Worm (Caenorhabditis elegans) whole organism, dauer: ENCODE results near the gene lips-3.

ENCODE experiments used
- unc-62 ChIP-seq: sonication (generic microtip); optimal IDR thresholded peaks from 2 replicates; lab custom pipeline; 2017; ENCODE audit warnings: missing biosample characterization, missing genetic modification reagents, missing genetic modification characterization

lips-3 gene

DNA sequence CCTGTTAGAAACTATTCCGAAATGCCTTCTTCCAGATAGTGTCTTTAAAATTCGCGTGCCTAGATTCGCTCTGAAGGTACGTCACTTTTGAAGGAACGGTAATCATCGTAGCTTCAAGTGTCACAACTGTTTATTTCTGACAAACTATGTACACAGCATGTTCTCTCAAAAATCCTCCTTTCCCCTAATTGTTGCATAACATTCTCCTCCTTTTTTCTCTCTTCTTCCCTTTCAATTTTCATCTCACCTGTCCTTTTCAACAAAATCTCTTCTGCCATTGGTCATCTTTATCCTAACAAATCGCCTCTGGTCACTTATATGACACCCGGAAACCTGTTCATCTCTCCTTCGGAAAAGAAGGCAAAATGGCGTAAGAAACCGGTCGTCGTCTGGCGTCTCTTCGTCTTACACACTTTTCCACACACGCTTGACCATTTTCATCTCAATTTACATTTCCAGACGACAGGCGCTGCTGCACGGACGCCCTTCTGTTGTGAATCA, at the start of gene lips-3:
TSS of gene lips-3 (plus strand) at position 458 of the 501 bp plus-strand sequence.
- no peak for TF ChIP-seq unc-62 (GFP tag; lab: Kevin White, UChicago)

DNA sequence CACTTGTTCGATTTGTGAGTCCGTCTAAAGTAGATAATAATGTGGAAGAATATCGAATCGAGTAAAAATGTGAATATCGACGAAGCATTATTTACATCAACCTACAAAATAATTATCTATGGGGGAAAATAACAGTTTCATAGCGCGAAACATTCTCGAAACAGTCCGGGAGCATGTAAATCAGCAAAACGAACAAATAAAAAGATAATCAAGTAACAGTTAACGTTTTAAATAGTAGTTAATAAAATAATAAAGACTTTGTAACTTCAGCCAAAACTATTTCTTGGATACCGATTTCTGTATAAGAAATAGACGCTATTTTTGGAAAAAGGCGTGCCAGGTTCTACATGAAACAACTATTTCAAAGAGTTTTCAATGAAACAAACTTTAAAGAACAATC, 48.3 kb upstream of the lips-3 start, which contains the start of gene mlcd-1:
TSS of gene mlcd-1 (minus strand) at position 101 of the 400 bp plus-strand sequence.
- no peak for TF ChIP-seq unc-62 (GFP tag; lab: Kevin White, UChicago)

DNA sequence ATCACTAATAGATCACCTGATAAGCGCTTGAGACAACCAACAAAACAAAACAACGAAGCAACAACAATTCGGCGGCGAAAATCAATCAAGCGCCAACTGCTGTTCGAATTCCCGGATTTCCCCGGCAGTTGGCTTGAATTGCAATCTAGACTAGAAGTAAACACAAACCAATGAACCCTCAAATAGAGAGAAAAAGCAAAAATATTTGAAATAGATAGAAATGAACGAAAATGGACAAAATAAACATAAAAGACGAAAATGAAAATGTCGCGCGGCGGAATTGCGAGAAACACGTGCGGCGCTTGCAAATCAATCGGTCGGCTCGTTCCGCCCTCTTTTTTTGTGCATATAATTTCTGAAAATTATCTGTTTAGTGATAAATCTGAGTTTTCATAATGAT, 47.9 kb upstream of the lips-3 start, which contains the start of gene idhg-1:
TSS of gene idhg-1 (plus strand) at position 343 of the 400 bp plus-strand sequence.
- no peak for TF ChIP-seq unc-62 (GFP tag; lab: Kevin White, UChicago)

DNA sequence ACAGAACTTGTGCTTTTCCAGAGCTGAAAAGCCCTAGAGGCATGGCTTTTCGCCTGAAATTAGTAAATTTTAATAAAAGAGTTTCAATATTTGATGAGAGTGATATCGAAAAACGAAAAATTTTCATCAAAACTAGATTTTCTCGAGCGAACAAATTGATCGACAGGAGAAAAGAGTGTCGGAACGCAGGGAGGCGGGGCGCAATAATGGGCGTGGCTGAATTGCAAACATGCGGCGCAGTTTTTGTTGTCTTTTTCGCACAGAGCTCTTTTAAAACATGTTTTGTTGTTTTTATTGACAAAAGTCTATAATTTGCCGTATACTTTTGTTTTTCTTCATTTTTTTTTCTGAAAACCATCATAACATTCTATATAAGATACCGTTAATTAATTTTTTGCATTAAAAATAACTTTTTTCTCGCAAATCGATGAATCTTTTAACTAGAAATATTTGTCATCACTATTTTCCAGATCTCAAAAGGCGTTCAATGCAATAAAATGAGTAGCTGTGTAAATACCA, 37.9 kb upstream of the lips-3 start, which contains the start of the genes sel-5 and wdr-48:
TSS of gene sel-5 (minus strand) at position 53 of the 519 bp plus-strand sequence.
TSS of gene wdr-48 (plus strand) at position 469 of the 519 bp plus-strand sequence.
- no peak for TF ChIP-seq unc-62 (GFP tag; lab: Kevin White, UChicago)

DNA sequence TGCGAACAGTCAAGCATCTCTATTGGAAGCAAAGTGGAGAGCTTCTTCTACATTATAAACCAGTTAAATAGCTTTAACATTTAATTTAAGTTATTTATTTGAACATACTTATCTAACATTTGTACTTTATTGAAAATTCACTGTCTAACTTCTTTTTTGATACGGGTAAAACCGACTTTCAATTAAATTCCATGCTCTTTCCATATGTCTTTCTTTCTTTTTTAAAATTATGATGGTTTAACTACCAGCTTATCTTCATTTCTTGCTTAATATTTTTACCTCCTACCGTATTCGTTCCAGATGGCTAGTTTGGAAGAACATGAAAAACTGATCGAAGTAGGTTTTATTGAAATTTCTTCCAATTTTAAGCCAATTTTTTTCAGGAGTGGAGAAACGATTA, 34.8 kb upstream of the lips-3 start, which contains the start of gene F35G12.12:
TSS of gene F35G12.12 (plus strand) at position 301 of the 400 bp plus-strand sequence.
- no peak for TF ChIP-seq unc-62 (GFP tag; lab: Kevin White, UChicago)

DNA sequence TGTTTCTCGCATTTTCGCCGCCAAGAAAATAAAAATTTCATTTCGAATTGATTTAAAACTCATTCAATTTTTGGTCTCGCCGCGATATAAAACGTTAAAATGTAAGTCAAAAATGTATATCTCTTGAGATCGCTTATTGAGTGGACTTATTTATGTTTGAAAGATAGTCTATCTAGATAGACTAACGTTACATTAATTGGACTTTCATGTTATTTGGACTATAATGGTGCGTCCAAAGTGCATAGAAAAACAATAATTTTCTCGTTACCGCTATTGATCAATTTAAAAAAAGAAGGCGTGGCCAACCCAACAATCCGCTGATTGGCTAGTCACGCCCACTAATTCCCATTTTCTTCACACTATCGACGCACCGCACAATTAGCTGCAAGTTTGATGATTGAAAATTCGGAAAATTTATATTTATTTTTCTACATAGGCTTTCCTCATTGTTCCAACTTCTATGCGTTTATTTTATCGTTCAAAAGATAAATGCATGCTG, 32.2 kb upstream of the lips-3 start, which contains the start of gene F35G12.5:
TSS of gene F35G12.5 (plus strand) at position 51 of the 499 bp plus-strand sequence.
- no peak for TF ChIP-seq unc-62 (GFP tag; lab: Kevin White, UChicago)

DNA sequence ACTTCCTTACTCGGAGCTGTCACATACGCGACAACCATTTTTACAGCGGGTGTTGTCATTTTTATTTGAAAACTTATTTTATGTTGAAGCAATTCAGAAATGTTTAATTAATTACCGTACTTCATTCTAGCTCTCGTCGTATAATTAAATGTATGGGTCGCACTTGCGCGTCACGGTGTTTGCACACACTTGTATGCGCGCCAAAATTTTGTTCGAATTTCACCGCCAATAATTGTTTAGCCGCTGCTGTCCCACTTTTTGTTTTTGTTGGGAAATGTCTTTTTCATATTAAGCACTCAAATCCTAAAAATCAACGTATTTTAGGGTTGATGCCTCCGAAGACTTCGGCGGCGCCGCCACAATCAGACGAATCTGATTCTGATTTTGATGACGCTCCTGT, 29.2 kb upstream of the lips-3 start, which contains the start of the genes F35G12.7 and smc-4:
TSS of gene F35G12.7 (minus strand) at position 154 of the 400 bp plus-strand sequence.
TSS of gene smc-4 (plus strand) at position 325 of the 400 bp plus-strand sequence.
- no peak for TF ChIP-seq unc-62 (GFP tag; lab: Kevin White, UChicago)

DNA sequence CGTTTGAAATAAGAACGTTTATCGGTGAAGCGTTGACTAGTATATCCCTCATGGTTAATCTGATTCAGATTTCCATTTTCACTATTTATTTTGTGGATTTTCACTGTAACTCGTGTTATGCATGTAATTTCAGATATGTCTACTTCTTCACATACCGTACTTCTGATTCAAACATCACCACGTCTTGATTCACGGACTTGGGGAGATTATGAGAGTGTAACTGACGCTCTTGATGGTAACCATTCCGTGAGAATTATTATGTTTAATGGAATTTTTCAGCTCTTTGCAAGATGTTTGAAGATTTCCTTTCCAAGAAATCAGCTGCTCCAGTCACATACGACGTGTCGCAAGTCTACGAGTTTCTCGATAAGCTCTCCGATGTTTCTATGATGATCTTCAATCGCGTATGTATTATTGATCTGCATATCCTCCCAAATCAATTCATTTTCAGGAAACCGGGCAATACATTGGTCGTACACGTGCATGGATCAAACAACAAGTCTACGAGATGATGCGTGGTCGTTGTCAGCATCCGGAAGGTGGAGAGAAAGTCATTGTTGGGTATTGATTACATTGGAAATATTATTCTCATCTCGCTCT, 23.1 kb upstream of the lips-3 start, which contains the start of gene erh-2:
TSS of gene erh-2 (plus strand) at position 134 of the 600 bp plus-strand sequence.
- no peak for TF ChIP-seq unc-62 (GFP tag; lab: Kevin White, UChicago)

DNA sequence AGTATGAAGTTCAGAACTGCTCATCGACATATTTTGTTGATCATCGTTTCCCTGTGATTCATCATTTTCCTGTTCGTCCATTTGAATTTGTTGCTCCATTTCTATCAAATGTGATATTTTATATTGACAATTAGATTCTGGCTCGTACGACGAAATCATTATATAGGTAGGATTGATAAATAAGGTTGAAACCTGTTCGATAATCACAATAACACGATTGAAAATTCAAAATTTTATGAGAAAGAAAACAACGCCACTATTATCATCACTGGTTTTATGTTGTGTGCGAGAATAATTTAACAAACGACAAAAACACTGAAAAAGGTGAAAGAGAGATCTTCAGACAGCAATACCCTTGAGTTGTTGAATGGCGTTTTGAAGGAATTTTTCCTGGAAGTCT, 22.0 kb upstream of the lips-3 start, which contains the start of gene apc-11:
TSS of gene apc-11 (minus strand) at position 101 of the 400 bp plus-strand sequence.
- TF ChIP-seq unc-62 (GFP tag; lab: Kevin White, UChicago), result no peak

DNA sequence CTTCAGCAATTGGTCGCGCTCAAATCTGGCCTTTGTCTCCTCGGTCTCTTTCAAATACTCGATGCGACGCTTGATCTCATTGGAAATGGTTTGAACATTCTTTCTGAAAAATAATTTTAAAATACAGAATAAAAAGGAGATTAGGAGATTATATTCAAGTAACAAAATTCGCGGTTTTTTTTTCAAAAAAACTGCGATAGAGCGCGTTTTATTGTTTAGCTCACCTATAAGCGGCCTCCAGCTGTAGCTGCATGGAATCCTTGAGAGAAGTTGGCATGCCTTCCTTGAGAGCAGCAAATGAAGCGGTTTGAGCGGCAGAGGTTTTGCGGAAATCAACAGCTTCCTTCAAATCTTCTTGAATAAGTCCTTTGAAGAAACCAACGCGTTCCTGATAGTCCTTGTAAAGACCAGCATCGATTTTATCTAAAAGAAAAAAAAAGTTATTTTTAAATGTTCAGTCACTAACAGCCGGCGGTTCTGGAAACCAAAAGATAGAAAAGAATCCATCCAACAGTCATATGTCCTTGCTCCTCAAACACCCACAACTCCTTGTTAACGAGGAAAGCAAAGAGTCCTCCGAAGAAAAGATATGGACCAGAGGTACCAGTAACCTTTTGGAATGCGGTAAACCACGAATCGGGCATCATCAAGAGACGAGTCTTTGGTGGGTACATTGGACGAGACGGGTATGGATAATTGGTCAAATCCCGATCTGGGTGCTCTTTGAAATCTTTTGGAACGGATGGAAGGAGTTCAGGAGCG, 21.4 kb upstream of the lips-3 start:
- no peak for TF ChIP-seq unc-62 (GFP tag; lab: Kevin White, UChicago)

DNA sequence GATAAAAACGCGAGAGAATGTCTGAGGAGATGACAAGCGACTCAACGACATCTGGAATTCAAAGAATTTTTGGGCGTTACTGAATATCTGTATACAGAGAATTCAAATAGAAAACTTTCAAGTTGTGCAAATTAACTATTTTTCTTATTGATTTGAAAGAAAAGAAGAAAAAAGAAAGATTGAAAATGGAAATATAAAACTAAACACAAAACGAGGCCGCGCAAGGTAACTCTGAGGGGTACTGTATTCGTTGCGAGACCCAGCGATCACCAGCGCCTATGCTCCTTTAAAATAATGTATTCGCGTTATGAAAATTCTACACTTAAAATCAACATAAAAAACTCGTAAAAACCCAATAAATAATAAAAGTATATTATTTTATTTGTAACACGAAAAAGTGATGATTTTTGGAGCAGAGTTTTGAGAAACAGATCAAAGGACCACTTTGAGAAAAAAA, 20.5 kb upstream of the lips-3 start, which contains the start of gene asb-1:
TSS of gene asb-1 (minus strand) at position 51 of the 457 bp plus-strand sequence.
- TF ChIP-seq unc-62 (GFP tag; lab: Kevin White, UChicago), result no peak

DNA sequence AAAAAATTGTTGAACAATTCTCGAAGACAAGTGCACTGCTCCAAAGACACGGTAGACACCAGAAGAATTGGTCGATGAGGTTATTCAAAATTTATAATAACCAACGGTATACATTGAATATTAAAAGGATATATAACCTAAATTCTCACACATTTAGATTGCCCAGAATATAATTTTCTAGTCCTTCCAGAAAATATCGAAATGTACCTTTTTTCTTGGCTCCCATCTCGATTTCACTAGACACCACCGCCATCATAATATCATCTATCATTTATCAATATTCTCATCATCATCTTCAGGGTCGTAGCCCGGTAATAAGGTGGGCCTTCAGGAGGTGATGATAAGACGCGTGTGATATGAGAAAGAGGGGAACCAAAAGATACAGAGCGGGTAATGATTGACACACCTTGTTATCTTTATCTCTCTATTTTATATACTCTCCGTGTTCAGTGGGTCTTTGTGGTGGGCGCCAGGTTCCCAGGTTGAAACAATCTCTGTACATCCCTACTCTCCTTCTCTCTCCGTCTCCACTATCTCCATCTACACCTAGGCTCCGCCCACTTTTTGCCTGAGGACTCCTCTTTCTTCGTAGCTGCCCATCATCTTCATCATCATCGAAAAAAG, 16.1 kb upstream of the lips-3 start, which contains the start of gene mab-21:
TSS of gene mab-21 (plus strand) at position 615 of the 624 bp plus-strand sequence.
- no peak for TF ChIP-seq unc-62 (GFP tag; lab: Kevin White, UChicago)

DNA sequence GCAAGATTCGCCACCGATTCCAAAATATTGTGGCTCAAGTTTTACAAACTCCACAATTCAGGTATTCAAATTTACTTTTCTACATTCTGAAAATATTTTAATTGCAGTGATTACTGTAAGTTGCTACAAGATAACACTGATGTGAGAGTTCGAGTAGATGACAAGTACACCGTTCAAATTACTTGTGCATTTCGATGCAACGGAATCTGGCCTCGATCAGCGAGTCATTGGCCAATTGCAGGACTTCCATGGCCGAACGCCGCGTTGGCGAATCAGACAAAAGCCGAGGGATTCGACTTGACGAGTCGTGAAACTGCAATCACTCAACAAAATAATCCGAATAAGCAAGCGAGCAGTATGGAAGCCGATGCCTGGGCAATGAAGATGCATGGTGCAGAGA, 15.0 kb upstream of the lips-3 start:
- TF ChIP-seq unc-62 (GFP tag; lab: Kevin White, UChicago), result no peak

DNA sequence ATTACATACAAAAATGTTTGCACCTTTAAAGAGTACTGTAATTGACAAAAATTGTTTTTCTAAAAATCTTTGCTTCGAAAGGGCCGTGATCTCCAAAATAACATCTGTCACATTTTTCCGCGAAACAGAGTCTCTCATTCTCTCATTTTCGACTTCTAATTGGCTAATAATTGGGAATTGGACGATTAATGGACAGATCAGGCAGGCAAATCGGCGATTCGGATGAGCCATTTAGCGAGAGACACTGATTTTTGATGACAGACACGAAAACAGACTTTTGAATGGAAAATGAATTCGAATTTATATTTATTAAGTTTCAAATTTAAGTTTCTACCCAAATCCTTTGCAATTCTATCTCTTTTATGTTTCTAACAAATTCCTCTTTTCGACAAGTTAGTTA, 12.5 kb upstream of the lips-3 start:
- TF ChIP-seq unc-62 (GFP tag; lab: Kevin White, UChicago), result no peak
